Fruit fly (Drosophila melanogaster) whole organism: ENCODE measurements around the gene CG8813.

Experiments
- CG8478 ChIP-seq: fragments of >200 bp; optimal IDR thresholded peaks from 2 replicates; lab custom pipeline; 2018; ENCODE audit warnings: inconsistent platforms
- Dll ChIP-seq: fragments of >200 bp; optimal IDR thresholded peaks from 2 replicates; lab custom pipeline; 2017
- EcR ChIP-seq, 2 experiments: fragments of >200 bp; optimal IDR thresholded peaks; 2 replicates each; lab custom pipeline; 2017; ENCODE audit warnings: missing biosample characterization in 2 of 2, missing genetic modification characterization in 2 of 2, missing genetic modification reagents in 2 of 2
- pan ChIP-seq: fragments of >200 bp; optimal IDR thresholded peaks from 2 replicates; lab custom pipeline; 2017
- psq ChIP-seq: fragments of >200 bp; optimal IDR thresholded peaks from 2 replicates; lab custom pipeline; 2017
- usp ChIP-seq: fragments of >200 bp; optimal IDR thresholded peaks from 2 replicates; lab custom pipeline; 2017; ENCODE audit warnings: missing biosample characterization, missing genetic modification characterization, mixed read lengths

Gene CG8813

dm6 chr2L:2901445-2901844 lies 32.0 kb downstream of the CG8813 start:
- TF ChIP-seq psq (lab: Kevin White, UChicago), result no peak
- TF ChIP-seq pan (lab: Kevin White, UChicago), result no peak
- no peak for TF ChIP-seq EcR (GFP tag; optimal IDR thresholded peaks at IDR 0.05; lab: Kevin White, UChicago)
- TF ChIP-seq CG8478 (lab: Kevin White, UChicago), result no peak
- no peak for TF ChIP-seq usp
- no peak for TF ChIP-seq Dll (lab: Kevin White, UChicago)

dm6 chr2L:2903649-2904048 lies 34.2 kb downstream of the CG8813 start:
- TF ChIP-seq usp, result no peak
- TF ChIP-seq EcR (GFP tag; optimal IDR thresholded peaks at IDR 0.05; lab: Kevin White, UChicago), result no peak
- no peak for TF ChIP-seq psq (lab: Kevin White, UChicago)
- no peak for TF ChIP-seq Dll (lab: Kevin White, UChicago)
- no peak for TF ChIP-seq CG8478 (lab: Kevin White, UChicago)
- no peak for TF ChIP-seq pan (lab: Kevin White, UChicago)

DNA sequence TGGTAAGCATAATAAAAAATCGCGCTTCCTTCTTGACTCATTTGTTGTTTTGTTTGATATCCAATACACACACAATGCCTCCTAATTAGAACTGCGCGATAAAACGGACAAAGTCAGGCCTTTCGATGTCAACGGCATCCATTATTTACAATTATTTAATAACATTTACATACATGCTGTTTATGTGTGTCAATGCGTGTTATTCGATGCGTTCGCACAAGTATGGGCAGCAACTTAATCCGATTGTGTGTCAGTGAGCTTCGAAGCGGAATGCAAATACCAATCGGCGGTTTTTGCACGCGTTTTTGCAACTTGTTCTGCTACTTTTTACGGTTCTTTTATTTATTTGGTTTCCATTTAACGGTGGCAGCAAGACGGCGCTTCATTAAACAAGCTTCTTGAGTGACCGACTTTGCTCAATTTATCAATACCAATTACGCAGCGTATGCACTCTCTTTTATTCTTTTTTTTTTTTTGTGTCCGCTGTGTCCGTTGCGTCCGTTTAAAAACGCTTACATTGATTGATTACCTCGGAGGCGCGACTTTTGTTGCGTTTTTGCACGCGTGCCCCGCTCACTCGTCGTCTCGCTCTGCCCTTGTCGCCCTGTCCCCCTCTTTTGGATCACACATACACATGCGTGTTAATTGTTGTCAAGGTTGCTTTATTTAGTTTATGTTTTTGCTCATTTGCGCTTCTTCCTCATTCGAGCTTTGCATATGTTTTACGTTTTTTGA lies 35.0 kb downstream of the CG8813 start:
- TF ChIP-seq CG8478 (lab: Kevin White, UChicago), result no peak

DNA sequence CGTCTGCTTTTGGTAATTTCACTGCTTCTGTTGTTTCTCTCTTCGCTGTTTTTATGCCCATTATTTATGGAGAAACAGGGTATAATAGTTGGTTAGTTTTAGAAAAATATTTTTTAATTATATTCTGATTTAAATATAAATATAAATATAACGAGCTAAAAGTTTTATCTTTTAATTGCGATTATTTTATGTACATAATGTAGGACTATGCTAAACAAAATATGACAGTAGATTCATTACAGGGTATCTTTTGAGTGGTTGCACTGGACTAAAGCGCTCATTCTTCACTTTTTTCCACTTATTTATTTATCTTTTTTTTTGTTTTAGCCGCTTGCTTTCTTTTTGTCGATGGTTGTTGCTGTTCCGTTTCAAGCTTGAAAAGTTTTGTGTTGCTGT lies 35.6 kb downstream of the CG8813 start:
- TF ChIP-seq usp (no peak), pan (lab: Kevin White, UChicago) (peak; percentile 69)

dm6 chr2L:2906122-2906521 lies 36.7 kb downstream of the CG8813 start:
- no peak for TF ChIP-seq Dll (lab: Kevin White, UChicago)
- TF ChIP-seq pan (lab: Kevin White, UChicago), result no peak
- TF ChIP-seq usp, result no peak
- TF ChIP-seq psq (lab: Kevin White, UChicago), result no peak
- no peak for TF ChIP-seq EcR (GFP tag; optimal IDR thresholded peaks at IDR 0.05; lab: Kevin White, UChicago)
- no peak for TF ChIP-seq CG8478 (lab: Kevin White, UChicago)

- TF ChIP-seq pan (lab: Kevin White, UChicago) (no peak), CG8478 (lab: Kevin White, UChicago) (no peak), psq (lab: Kevin White, UChicago) (no peak), usp (no peak), EcR (GFP tag; optimal IDR thresholded peaks at IDR 0.05; lab: Kevin White, UChicago) (no peak), Dll (lab: Kevin White, UChicago) (no peak)
Observed at dm6 chr2L:2907776-2908175, 38.3 kb downstream of the CG8813 start.

dm6 chr2L:2908440-2909154 lies 39.1 kb downstream of the CG8813 start:
- TF ChIP-seq CG8478 (lab: Kevin White, UChicago) (peak; percentile 8), EcR (GFP tag; optimal IDR thresholded peaks at IDR 0.05; lab: Kevin White, UChicago) (peak; percentile 87 to 89), usp (no peak)

dm6 chr2L:2909495-2909894 lies 40.0 kb downstream of the CG8813 start:
- TF ChIP-seq EcR (GFP tag; optimal IDR thresholded peaks at IDR 0.05; lab: Kevin White, UChicago), result no peak
- TF ChIP-seq CG8478 (lab: Kevin White, UChicago), result no peak
- no peak for TF ChIP-seq usp
- no peak for TF ChIP-seq psq (lab: Kevin White, UChicago)
- no peak for TF ChIP-seq Dll (lab: Kevin White, UChicago)
- no peak for TF ChIP-seq pan (lab: Kevin White, UChicago)

DNA sequence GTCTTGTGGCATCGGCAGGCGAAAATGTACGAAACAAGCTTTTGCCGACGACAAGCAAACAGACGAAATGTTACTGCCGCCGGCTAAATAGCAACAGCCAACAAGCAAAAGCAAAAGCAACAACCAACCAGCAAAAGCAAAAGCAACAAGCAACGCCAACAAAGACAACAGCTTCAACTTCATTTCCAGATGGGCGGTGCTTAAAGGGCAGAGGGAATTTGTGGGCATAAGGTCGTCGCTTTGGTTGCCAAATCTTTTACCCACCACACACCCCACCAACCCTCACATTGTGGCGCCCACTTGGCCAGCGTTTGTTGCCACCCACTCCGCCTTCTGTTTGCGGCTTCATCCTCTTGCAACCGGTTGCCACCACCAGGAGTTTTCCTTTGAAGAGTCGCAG lies 41.5 kb downstream of the CG8813 start:
- TF ChIP-seq Dll (lab: Kevin White, UChicago) (no peak), usp (no peak)
